Worm (Caenorhabditis elegans) whole organism, L1 larva: Measurements from ENCODE around the gene srx-87.

Experiments used
- Y116A8C.19 ChIP-seq: sonication (generic microtip); optimal IDR thresholded peaks from 2 replicates; lab custom pipeline; 2016; ENCODE audit warnings: missing compliant biosample characterization, missing genetic modification characterization, borderline replicate concordance
- blmp-1 ChIP-seq: fragments of 150-350 bp; optimal IDR thresholded peaks from 2 replicates; lab custom pipeline; 2014; ENCODE audit warnings: missing biosample characterization, missing genetic modification characterization
- ceh-8 ChIP-seq: fragments of 200-800 bp; sonication (Bioruptor generic); optimal IDR thresholded peaks from 2 replicates; lab custom pipeline; 2018; ENCODE audit warnings: mild to moderate bottlenecking, missing genetic modification characterization, moderate library complexity, missing compliant biosample characterization
- ceh-82 ChIP-seq, 3 experiments: fragments of 150-350 bp in 1 of 3; sonication (generic microtip) in 2 of 3; optimal IDR thresholded peaks; 2 replicates each; lab custom pipeline; 2014 to 2017; ENCODE audit warnings: missing biosample characterization in 3 of 3, missing genetic modification characterization in 3 of 3
- dpl-1 ChIP-seq, 3 experiments: fragments of 150-350 bp in 2 of 3; sonication (generic microtip) in 1 of 3; optimal IDR thresholded peaks; 2 replicates each; lab custom pipeline; 2014 to 2017; ENCODE audit warnings: missing biosample characterization in 3 of 3, missing genetic modification characterization in 3 of 3, missing genetic modification reagents in 3 of 3
- dsc-1 ChIP-seq: sonication (generic microtip); optimal IDR thresholded peaks from 2 replicates; lab custom pipeline; 2016; ENCODE audit warnings: mild to moderate bottlenecking, missing genetic modification characterization, missing compliant biosample characterization
- efl-1 ChIP-seq, 4 experiments: fragments of 150-350 bp; optimal IDR thresholded peaks in 3 of 4; peaks in 1 of 4; 1 replicate in 1 of 4; 2 replicates in 3 of 4; lab custom pipeline; 2014; ENCODE audit warnings: missing biosample characterization in 2 of 4, missing genetic modification characterization in 2 of 4, missing genetic modification reagents in 2 of 4
- efl-3 ChIP-seq: fragments of 200-800 bp; sonication (Bioruptor generic); optimal IDR thresholded peaks from 2 replicates; lab custom pipeline; 2018; ENCODE audit warnings: mild to moderate bottlenecking, missing genetic modification characterization, missing compliant biosample characterization
- elt-2 ChIP-seq: sonication (generic microtip); optimal IDR thresholded peaks from 2 replicates; lab custom pipeline; 2016; ENCODE audit warnings: missing genetic modification characterization, mild to moderate bottlenecking, inconsistent platforms, missing compliant biosample characterization, missing genetic modification reagents
- ets-5 ChIP-seq: fragments of 200-800 bp; sonication (Bioruptor generic); IDR thresholded peaks from 2 replicates; pipeline ENCODE4 v1.3.6; 2022; ENCODE audit warnings: missing genetic modification characterization, missing compliant biosample characterization
- fkh-10 ChIP-seq: sonication (generic microtip); optimal IDR thresholded peaks from 2 replicates; lab custom pipeline; 2017; ENCODE audit warnings: missing biosample characterization, missing genetic modification reagents, missing genetic modification characterization
- fkh-8 ChIP-seq: sonication (generic microtip); optimal IDR thresholded peaks from 2 replicates; lab custom pipeline; 2016; ENCODE audit warnings: mild to moderate bottlenecking, missing genetic modification characterization, missing compliant biosample characterization
- fos-1 ChIP-seq: fragments of 150-350 bp; optimal IDR thresholded peaks from 2 replicates; lab custom pipeline; 2014; ENCODE audit warnings: missing biosample characterization, missing genetic modification characterization
- grh-1 ChIP-seq: fragments of 200-800 bp; sonication (Bioruptor generic); IDR thresholded peaks from 2 replicates; pipeline ENCODE4 v1.3.6; 2022; ENCODE audit warnings: missing genetic modification reagents, missing genetic modification characterization, missing compliant biosample characterization
- hlh-17 ChIP-seq: fragments of 200-800 bp; sonication (Bioruptor generic); optimal IDR thresholded peaks from 2 replicates; lab custom pipeline; 2018; ENCODE audit warnings: missing genetic modification characterization, mild to moderate bottlenecking, missing compliant biosample characterization, moderate library complexity, borderline replicate concordance
- hlh-4 ChIP-seq: sonication (generic microtip); optimal IDR thresholded peaks from 2 replicates; lab custom pipeline; 2016; ENCODE audit warnings: mild to moderate bottlenecking, missing genetic modification characterization, missing compliant biosample characterization
- isw-1 ChIP-seq: fragments of 200-800 bp; sonication (Bioruptor generic); IDR thresholded peaks from 2 replicates; pipeline ENCODE4 v1.3.6; 2022; ENCODE audit warnings: missing genetic modification characterization, missing compliant biosample characterization
- lin-13 ChIP-seq: fragments of 150-350 bp; optimal IDR thresholded peaks from 2 replicates; lab custom pipeline; 2014; ENCODE audit warnings: missing biosample characterization, missing genetic modification reagents, missing genetic modification characterization
- lin-14 ChIP-seq: fragments of 200-800 bp; sonication (Bioruptor generic); optimal IDR thresholded peaks from 2 replicates; lab custom pipeline; 2018; ENCODE audit warnings: mild to moderate bottlenecking, missing genetic modification characterization, moderate library complexity, missing compliant biosample characterization
- lin-35 ChIP-seq, 2 experiments: fragments of 150-350 bp; optimal IDR thresholded peaks; 2 replicates each; lab custom pipeline; 2014; ENCODE audit warnings: missing biosample characterization in 2 of 2, missing genetic modification characterization in 2 of 2, missing genetic modification reagents in 2 of 2
- lir-3 ChIP-seq: sonication (generic microtip); optimal IDR thresholded peaks from 2 replicates; lab custom pipeline; 2016; ENCODE audit warnings: mild to moderate bottlenecking, missing genetic modification characterization, moderate library complexity, missing compliant biosample characterization; ENCODE audit not compliant: poor library complexity
- lsy-2 ChIP-seq, 2 experiments: fragments of 150-350 bp; optimal IDR thresholded peaks; 2 replicates each; lab custom pipeline; 2014; ENCODE audit warnings: missing biosample characterization in 2 of 2, missing genetic modification characterization in 2 of 2
- mdl-1 ChIP-seq, 2 experiments: fragments of 150-350 bp; optimal IDR thresholded peaks; 2 replicates each; lab custom pipeline; 2014 to 2017; ENCODE audit warnings: missing biosample characterization in 2 of 2, missing genetic modification characterization in 2 of 2, inconsistent platforms in 1 of 2
- mep-1 ChIP-seq: fragments of 150-350 bp; optimal IDR thresholded peaks from 2 replicates; lab custom pipeline; 2014; ENCODE audit warnings: missing biosample characterization, missing genetic modification characterization
- nhr-11 ChIP-seq: fragments of 150-350 bp; optimal IDR thresholded peaks from 2 replicates; lab custom pipeline; 2014; ENCODE audit warnings: missing biosample characterization, missing genetic modification characterization
- nhr-19 ChIP-seq: fragments of 200-800 bp; sonication (Bioruptor generic); conservative IDR thresholded peaks from 2 replicates; pipeline ENCODE4 v1.3.6; 2022; ENCODE audit warnings: missing genetic modification characterization, missing compliant biosample characterization
- nhr-20 ChIP-seq: sonication (generic microtip); optimal IDR thresholded peaks from 2 replicates; lab custom pipeline; 2016; ENCODE audit warnings: mild to moderate bottlenecking, missing genetic modification characterization, missing compliant biosample characterization
- nhr-47 ChIP-seq: sonication (generic microtip); optimal IDR thresholded peaks from 2 replicates; lab custom pipeline; 2016; ENCODE audit warnings: mild to moderate bottlenecking, missing genetic modification characterization, moderate library complexity, missing compliant biosample characterization
- nhr-71 ChIP-seq: sonication (generic microtip); optimal IDR thresholded peaks from 2 replicates; lab custom pipeline; 2016; ENCODE audit warnings: mild to moderate bottlenecking, missing genetic modification characterization, moderate library complexity, missing compliant biosample characterization
- nhr-77 ChIP-seq: fragments of 150-350 bp; optimal IDR thresholded peaks from 2 replicates; lab custom pipeline; 2014; ENCODE audit warnings: missing biosample characterization, missing genetic modification characterization
- nhr-84 ChIP-seq: sonication (generic microtip); optimal IDR thresholded peaks from 2 replicates; lab custom pipeline; 2017; ENCODE audit warnings: missing biosample characterization, missing genetic modification characterization
- nhr-85 ChIP-seq: sonication (generic microtip); peaks from one replicate; lab custom pipeline; 2016; ENCODE audit warnings: missing genetic modification characterization, inconsistent platforms, missing compliant biosample characterization
- pax-3 ChIP-seq: fragments of 200-800 bp; sonication (Bioruptor generic); optimal IDR thresholded peaks from 2 replicates; lab custom pipeline; 2018; ENCODE audit warnings: mild to moderate bottlenecking, missing genetic modification characterization, moderate library complexity, missing compliant biosample characterization
- pqm-1 ChIP-seq: sonication (generic microtip); optimal IDR thresholded peaks from 3 replicates; lab custom pipeline; 2017; ENCODE audit warnings: missing biosample characterization, missing genetic modification characterization
- rnt-1 ChIP-seq: sonication (generic microtip); optimal IDR thresholded peaks from 2 replicates; lab custom pipeline; 2016; ENCODE audit warnings: mild to moderate bottlenecking, missing genetic modification characterization, moderate library complexity, missing compliant biosample characterization
- skn-1 ChIP-seq: fragments of 150-350 bp; optimal IDR thresholded peaks from 2 replicates; lab custom pipeline; 2014; ENCODE audit warnings: missing biosample characterization, missing genetic modification characterization
- snpc-4 ChIP-seq: fragments of 150-350 bp; optimal IDR thresholded peaks from 2 replicates; lab custom pipeline; 2014; ENCODE audit warnings: missing biosample characterization, missing genetic modification characterization
- snu-23 ChIP-seq: sonication (generic microtip); optimal IDR thresholded peaks from 2 replicates; lab custom pipeline; 2016; ENCODE audit warnings: missing genetic modification characterization, missing compliant biosample characterization
- sox-4 ChIP-seq: sonication (generic microtip); optimal IDR thresholded peaks from 2 replicates; lab custom pipeline; 2016; ENCODE audit warnings: missing genetic modification characterization, missing compliant biosample characterization
- swsn-7 ChIP-seq: sonication (generic microtip); optimal IDR thresholded peaks from 2 replicates; lab custom pipeline; 2016; ENCODE audit warnings: missing genetic modification characterization, missing compliant biosample characterization
- unc-86 ChIP-seq: sonication (generic microtip); optimal IDR thresholded peaks from 2 replicates; lab custom pipeline; 2016; ENCODE audit warnings: missing genetic modification characterization, missing compliant biosample characterization
- unc-98 ChIP-seq: fragments of 200-800 bp; sonication (Bioruptor generic); IDR thresholded peaks from 2 replicates; pipeline ENCODE4 v1.3.6; 2022; ENCODE audit warnings: missing genetic modification characterization, missing compliant biosample characterization
- vab-15 ChIP-seq: sonication (generic microtip); optimal IDR thresholded peaks from 2 replicates; lab custom pipeline; 2017; ENCODE audit warnings: missing genotype, mild to moderate bottlenecking, missing genetic modification characterization, missing compliant biosample characterization
- xbp-1 ChIP-seq: sonication (generic microtip); optimal IDR thresholded peaks from 2 replicates; lab custom pipeline; 2016; ENCODE audit warnings: missing genetic modification characterization, missing compliant biosample characterization
- ztf-11 ChIP-seq, 2 experiments: sonication (generic microtip); optimal IDR thresholded peaks; 2 replicates each; lab custom pipeline; 2016 to 2017; ENCODE audit warnings: missing genetic modification characterization in 2 of 2, missing biosample characterization in 1 of 2, missing compliant biosample characterization in 1 of 2
- ztf-4 ChIP-seq: fragments of 150-350 bp; optimal IDR thresholded peaks from 2 replicates; lab custom pipeline; 2014; ENCODE audit warnings: missing biosample characterization, missing genetic modification characterization

The srx-87 gene

DNA sequence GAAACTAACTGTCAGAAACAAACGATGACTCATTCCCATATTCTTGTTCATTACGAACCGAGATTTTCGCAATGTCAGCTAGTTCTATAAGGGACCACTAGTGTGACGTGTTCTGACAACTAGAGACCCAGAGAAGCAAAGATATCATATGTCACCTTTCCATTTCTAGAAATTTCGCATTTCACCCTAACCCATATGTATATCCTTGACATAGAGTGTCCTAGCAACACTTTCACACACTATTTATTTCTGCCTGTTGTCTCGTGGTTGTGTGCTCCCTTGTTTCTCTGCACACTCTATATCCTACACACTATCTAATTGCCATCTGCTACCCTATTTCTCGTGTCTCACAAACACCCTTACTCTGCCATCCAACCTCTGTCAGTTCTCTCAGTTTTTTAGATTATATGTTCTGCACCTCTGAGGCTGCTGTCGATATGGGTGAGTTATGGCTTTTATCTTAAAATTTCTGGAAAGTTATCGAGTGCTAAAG is 15.7 kb upstream of the srx-87 start, which contains the start of the genes F38B7.17 and F38B7.3:
Gene F38B7.17 (minus strand): TSS at position 51 of the 493 bp plus-strand sequence.
Gene F38B7.3 (plus strand): TSS at position 194 of the 493 bp plus-strand sequence.
- TF ChIP-seq nhr-85 (tag; lab: Kevin White, UChicago) (peak; percentile 73), nhr-84 (tag; lab: Kevin White, UChicago) (no peak), snu-23 (GFP tag; lab: Kevin White, UChicago) (peak; percentile 79), ztf-11 (tag; optimal IDR thresholded peaks at IDR 0.05; lab: Kevin White, UChicago) (peak in 1 of 2 experiments; percentile 2), nhr-19 (peak; percentile 19; the same call in 1 of the 2 replicates), rnt-1 (tag; lab: Kevin White, UChicago) (peak; percentile 47), sox-4 (peak; percentile 39), xbp-1 (tag; lab: Kevin White, UChicago) (peak; percentile 61), lin-35 (GFP tag; optimal IDR thresholded peaks at IDR 0.05; lab: Kevin White, UChicago) (peak; percentile 64 to 70), lir-3 (peak; percentile 43), hlh-4 (tag; lab: Kevin White, UChicago) (no peak), hlh-17 (GFP tag; lab: Kevin White, UChicago) (no peak), Y116A8C.19 (tag; lab: Kevin White, UChicago) (no peak), nhr-20 (tag; lab: Kevin White, UChicago) (peak; percentile 83), fos-1 (tag; lab: Kevin White, UChicago) (peak; percentile 46), nhr-71 (tag; lab: Kevin White, UChicago) (peak; percentile 84), unc-98 (no peak), blmp-1 (tag; lab: Kevin White, UChicago) (peak; percentile 66), unc-86 (tag; lab: Kevin White, UChicago) (peak; percentile 42), ets-5 (GFP tag; lab: Robert Waterston, UW) (0 out of 2 replicates have a peak, but pooled peaks have one; percentile 64), ceh-8 (GFP tag; lab: Kevin White, UChicago) (peak; percentile 56), vab-15 (tag; lab: Kevin White, UChicago) (no peak), mdl-1 (tag; optimal IDR thresholded peaks at IDR 0.05; lab: Kevin White, UChicago) (peak; percentile 5 to 88), nhr-47 (tag; lab: Kevin White, UChicago) (peak; percentile 79), snpc-4 (tag; lab: Kevin White, UChicago) (peak; percentile 18), mep-1 (tag; lab: Kevin White, UChicago) (peak; percentile 80), lin-14 (GFP tag; lab: Kevin White, UChicago) (peak; percentile 87), grh-1 (no peak), skn-1 (peak; percentile 50), nhr-11 (tag; lab: Kevin White, UChicago) (peak; percentile 67), ceh-82 (tag; optimal IDR thresholded peaks at IDR 0.05; lab: Kevin White, UChicago) (peak in 1 of 3 experiments; percentile 9), pqm-1 (tag; lab: Kevin White, UChicago) (no peak), isw-1 (GFP tag; lab: Robert Waterston, UW) (peak; percentile 25; the same call in 1 of the 2 replicates), lin-13 (GFP tag; lab: Kevin White, UChicago) (peak; percentile 8), swsn-7 (tag; lab: Kevin White, UChicago) (peak; percentile 77), dpl-1 (GFP tag; optimal IDR thresholded peaks at IDR 0.05; lab: Kevin White, UChicago) (peak; percentile 26 to 39 (median 34)), ztf-4 (tag; lab: Kevin White, UChicago) (peak; percentile 30), elt-2 (tag; lab: Kevin White, UChicago) (peak; percentile 66), dsc-1 (tag; lab: Kevin White, UChicago) (peak; percentile 41), fkh-10 (GFP tag; lab: Kevin White, UChicago) (no peak), lsy-2 (tag; optimal IDR thresholded peaks at IDR 0.05; lab: Kevin White, UChicago) (peak; percentile 53 to 68), pax-3 (tag; lab: Kevin White, UChicago) (peak; percentile 54), fkh-8 (tag; lab: Kevin White, UChicago) (peak; percentile 95), efl-1 (optimal IDR thresholded peaks at IDR 0.05; lab: Kevin White, UChicago) (peak; percentile 72 to 77), efl-1 (GFP tag; optimal IDR thresholded peaks at IDR 0.05 in 1 of 2; lab: Kevin White, UChicago) (peak; percentile 43 to 92), nhr-77 (tag; lab: Kevin White, UChicago) (peak; percentile 43), efl-3 (GFP tag; lab: Kevin White, UChicago) (no peak)
